Fruit fly (Drosophila melanogaster) whole organism, embryonic: ENCODE results near the gene Blm.

Experiments
- CG11456 ChIP-seq: fragments of 200-800 bp; sonication (Bioruptor generic); IDR thresholded peaks from 3 replicates; pipeline ENCODE4 v1.3.6; 2022; ENCODE audit warnings: missing biosample characterization, missing genetic modification characterization
- CG11504 ChIP-seq: fragments of 200-800 bp; sonication (Bioruptor generic); optimal IDR thresholded peaks from 3 replicates; lab custom pipeline; 2019; ENCODE audit warnings: missing biosample characterization, mild to moderate bottlenecking, missing genetic modification characterization, moderate library complexity
- CG12391 ChIP-seq: fragments of 200-800 bp; sonication (Bioruptor generic); optimal IDR thresholded peaks from 3 replicates; lab custom pipeline; 2018; ENCODE audit warnings: missing biosample characterization, mild to moderate bottlenecking, missing genetic modification characterization, moderate library complexity
- CG14667 ChIP-seq: fragments of 200-800 bp; sonication (Bioruptor generic); IDR thresholded peaks from 2 replicates; pipeline ENCODE4 v1.3.6; 2022; ENCODE audit warnings: missing biosample characterization, missing genetic modification characterization
- CG15696 ChIP-seq: fragments of 200-800 bp; sonication (Bioruptor generic); optimal IDR thresholded peaks from 2 replicates; lab custom pipeline; 2019; ENCODE audit warnings: missing biosample characterization, mild to moderate bottlenecking, missing genetic modification characterization, moderate library complexity
- CG1647 ChIP-seq: fragments of 200-800 bp; sonication (Bioruptor generic); optimal IDR thresholded peaks from 3 replicates; lab custom pipeline; 2016; ENCODE audit warnings: missing biosample characterization, missing genetic modification characterization
- CG2116 ChIP-seq: fragments of 200-800 bp; sonication (Bioruptor generic); optimal IDR thresholded peaks from 3 replicates; lab custom pipeline; 2018; ENCODE audit warnings: missing biosample characterization, mild to moderate bottlenecking, missing genetic modification characterization
- CG2875 ChIP-seq: fragments of 200-800 bp; sonication (Bioruptor generic); optimal IDR thresholded peaks from 2 replicates; lab custom pipeline; 2017; ENCODE audit warnings: missing biosample characterization, mild to moderate bottlenecking, missing genetic modification characterization, missing genetic modification reagents
- CG3163 ChIP-seq: fragments of 200-800 bp; sonication (Bioruptor generic); optimal IDR thresholded peaks from 3 replicates; lab custom pipeline; 2016; ENCODE audit warnings: missing biosample characterization, missing genetic modification characterization
- CG34224 ChIP-seq: fragments of 200-800 bp; sonication (Bioruptor generic); IDR thresholded peaks from 3 replicates; pipeline ENCODE4 v1.3.6; 2022; ENCODE audit warnings: missing biosample characterization, missing genetic modification characterization; ENCODE audit not compliant: partially characterized antibody
- CG4360 ChIP-seq: fragments of 200-800 bp; sonication (Bioruptor generic); IDR thresholded peaks from 2 replicates; pipeline ENCODE4 v1.3.6; 2022; ENCODE audit warnings: missing biosample characterization, missing genetic modification characterization
- CG6854 ChIP-seq: fragments of 200-800 bp; sonication (Bioruptor generic); optimal IDR thresholded peaks from 3 replicates; lab custom pipeline; 2017; ENCODE audit warnings: missing biosample characterization, mild to moderate bottlenecking, missing genetic modification characterization
- CG7372 ChIP-seq: fragments of 200-800 bp; sonication (Bioruptor generic); IDR thresholded peaks from 2 replicates; pipeline ENCODE4 v1.3.6; 2022; ENCODE audit warnings: missing biosample characterization, missing genetic modification characterization
- CG8924 ChIP-seq: fragments of 200-800 bp; optimal IDR thresholded peaks from 3 replicates; lab custom pipeline; 2019; ENCODE audit warnings: missing biosample characterization, mild to moderate bottlenecking, missing genetic modification characterization, moderate library complexity
- Chrac-16 ChIP-seq: fragments of 200-800 bp; sonication (Bioruptor generic); optimal IDR thresholded peaks from 3 replicates; lab custom pipeline; 2016; ENCODE audit warnings: missing biosample characterization, missing genetic modification characterization
- CoRest ChIP-seq: fragments of 200-800 bp; sonication (Bioruptor generic); optimal IDR thresholded peaks from 3 replicates; lab custom pipeline; 2018; ENCODE audit warnings: missing biosample characterization, mild to moderate bottlenecking, missing genetic modification characterization, moderate library complexity
- Dad ChIP-seq: fragments of 200-800 bp; sonication (Bioruptor generic); optimal IDR thresholded peaks from 3 replicates; lab custom pipeline; 2016; ENCODE audit warnings: missing biosample characterization, missing genetic modification characterization
- Dek ChIP-seq: fragments of 200-800 bp; sonication (Bioruptor generic); optimal IDR thresholded peaks from 3 replicates; lab custom pipeline; 2019; ENCODE audit warnings: missing biosample characterization, mild to moderate bottlenecking, missing genetic modification characterization, moderate library complexity
- Drgx ChIP-seq: fragments of 200-800 bp; sonication (Bioruptor generic); IDR thresholded peaks from 2 replicates; pipeline ENCODE4 v1.3.6; 2022; ENCODE audit warnings: missing biosample characterization, missing genetic modification characterization
- HHEX ChIP-seq: fragments of 200-800 bp; sonication (Bioruptor generic); optimal IDR thresholded peaks from 3 replicates; lab custom pipeline; 2017; ENCODE audit warnings: missing biosample characterization, mild to moderate bottlenecking, missing genetic modification characterization, missing genetic modification reagents
- Hmr ChIP-seq: fragments of 200-800 bp; sonication (Bioruptor generic); optimal IDR thresholded peaks from 3 replicates; lab custom pipeline; 2017; ENCODE audit warnings: mild to moderate bottlenecking, missing biosample characterization, missing genetic modification reagents, missing genetic modification characterization
- Hr51 ChIP-seq, 2 experiments: fragments of 200-800 bp; sonication (Bioruptor generic); optimal IDR thresholded peaks; 2 replicates in 1 of 2; 3 replicates in 1 of 2; lab custom pipeline; 2016 to 2018; ENCODE audit warnings: missing biosample characterization in 2 of 2, missing genetic modification characterization in 2 of 2, mild to moderate bottlenecking in 1 of 2, moderate library complexity in 1 of 2
- Lpt ChIP-seq: fragments of >200 bp; optimal IDR thresholded peaks from 2 replicates; lab custom pipeline; 2018; ENCODE audit warnings: missing biosample characterization, missing genetic modification characterization
- MTF-1 ChIP-seq: fragments of 200-800 bp; sonication (Bioruptor generic); optimal IDR thresholded peaks from 2 replicates; lab custom pipeline; 2018; ENCODE audit warnings: missing biosample characterization, mild to moderate bottlenecking, missing genetic modification characterization, borderline replicate concordance
- Med ChIP-seq: fragments of 200-800 bp; sonication (Bioruptor generic); peaks from one replicate; lab custom pipeline; 2016; ENCODE audit warnings: missing biosample characterization, missing genetic modification characterization, mild to moderate bottlenecking, inconsistent platforms, moderate library complexity
- Meics ChIP-seq: fragments of 200-800 bp; sonication (Bioruptor generic); optimal IDR thresholded peaks from 2 replicates; lab custom pipeline; 2017; ENCODE audit warnings: missing biosample characterization, mild to moderate bottlenecking, missing genetic modification characterization
- Nf-YB ChIP-seq: fragments of 200-800 bp; sonication (Bioruptor generic); optimal IDR thresholded peaks from 3 replicates; lab custom pipeline; 2019; ENCODE audit warnings: missing biosample characterization, mild to moderate bottlenecking, missing genetic modification characterization, moderate library complexity
- Oli ChIP-seq: fragments of 200-800 bp; sonication (Bioruptor generic); optimal IDR thresholded peaks from 2 replicates; lab custom pipeline; 2018; ENCODE audit warnings: missing biosample characterization, mild to moderate bottlenecking, missing genetic modification characterization, moderate library complexity
- Pdp1 ChIP-seq, 2 experiments: fragments of 200-800 bp; sonication (Bioruptor generic); optimal IDR thresholded peaks; 3 replicates each; lab custom pipeline; 2016; ENCODE audit warnings: missing biosample characterization in 2 of 2, missing genetic modification characterization in 2 of 2, mild to moderate bottlenecking in 1 of 2, moderate library complexity in 1 of 2
- Side ChIP-seq: fragments of 200-800 bp; sonication (Bioruptor generic); optimal IDR thresholded peaks from 2 replicates; lab custom pipeline; 2016; ENCODE audit warnings: missing biosample characterization, missing genetic modification characterization
- Sox102F ChIP-seq: fragments of 200-800 bp; sonication (Bioruptor generic); optimal IDR thresholded peaks from 2 replicates; lab custom pipeline; 2018; ENCODE audit warnings: missing biosample characterization, mild to moderate bottlenecking, missing genetic modification characterization, moderate library complexity
- Stat92E ChIP-seq, 3 experiments: fragments of >200 bp in 2 of 3; fragments of 200-800 bp in 1 of 3; sonication (Bioruptor generic) in 1 of 3; optimal IDR thresholded peaks; 2 replicates each; lab custom pipeline; 2017 to 2019; ENCODE audit warnings: missing biosample characterization in 3 of 3, missing genetic modification characterization in 3 of 3, mild to moderate bottlenecking in 1 of 3, moderate library complexity in 1 of 3
- ab ChIP-seq: fragments of 200-800 bp; sonication (Bioruptor generic); optimal IDR thresholded peaks from 2 replicates; lab custom pipeline; 2016; ENCODE audit warnings: missing biosample characterization, missing genetic modification characterization
- cad ChIP-seq: fragments of >200 bp; optimal IDR thresholded peaks from 2 replicates; lab custom pipeline; 2017; ENCODE audit warnings: missing biosample characterization, missing genetic modification characterization
- ewg ChIP-seq: fragments of 200-800 bp; sonication (Bioruptor generic); optimal IDR thresholded peaks from 3 replicates; lab custom pipeline; 2017; ENCODE audit warnings: mild to moderate bottlenecking, missing biosample characterization, missing genetic modification reagents, missing genetic modification characterization
- fd96Cb ChIP-seq: fragments of 200-800 bp; sonication (Bioruptor generic); optimal IDR thresholded peaks from 2 replicates; lab custom pipeline; 2018; ENCODE audit warnings: missing biosample characterization, mild to moderate bottlenecking, missing genetic modification characterization, moderate library complexity
- grau ChIP-seq: fragments of 200-800 bp; optimal IDR thresholded peaks from 3 replicates; lab custom pipeline; 2019; ENCODE audit warnings: missing biosample characterization, mild to moderate bottlenecking, missing genetic modification characterization, moderate library complexity
- gsb-n ChIP-seq: fragments of 200-800 bp; sonication (Bioruptor generic); optimal IDR thresholded peaks from 3 replicates; lab custom pipeline; 2018; ENCODE audit warnings: missing biosample characterization, mild to moderate bottlenecking, missing genetic modification characterization
- insv ChIP-seq, 2 experiments: fragments of 200-800 bp; sonication (Bioruptor generic); optimal IDR thresholded peaks; 3 replicates each; lab custom pipeline; 2016 to 2018; ENCODE audit warnings: missing biosample characterization in 2 of 2, missing genetic modification characterization in 2 of 2
- klu ChIP-seq: fragments of 200-800 bp; sonication (Bioruptor generic); IDR thresholded peaks from 2 replicates; pipeline ENCODE4 v1.3.6; 2022; ENCODE audit warnings: missing biosample characterization, missing genetic modification characterization
- lov ChIP-seq, 2 experiments: fragments of 200-800 bp in 1 of 2; fragments of >200 bp in 1 of 2; sonication (Bioruptor generic) in 1 of 2; IDR thresholded peaks in 1 of 2; optimal IDR thresholded peaks in 1 of 2; 2 replicates in 1 of 2; 3 replicates in 1 of 2; pipeline versions ENCODE4 v1.3.6 to Lab custom; 2017 to 2022; ENCODE audit warnings: missing biosample characterization in 1 of 2, missing genetic modification characterization in 1 of 2
- nerfin-2 ChIP-seq: fragments of 200-800 bp; sonication (Bioruptor generic); IDR thresholded peaks from 2 replicates; pipeline ENCODE4 v1.3.6; 2022; ENCODE audit warnings: missing biosample characterization, missing genetic modification characterization; ENCODE audit not compliant: partially characterized antibody
- phol ChIP-seq: fragments of 200-800 bp; sonication (Bioruptor generic); optimal IDR thresholded peaks from 3 replicates; lab custom pipeline; 2018; ENCODE audit warnings: missing biosample characterization, mild to moderate bottlenecking, missing genetic modification characterization, moderate library complexity
- row ChIP-seq: fragments of 200-800 bp; sonication (Bioruptor generic); IDR thresholded peaks from 3 replicates; pipeline ENCODE4 v1.3.6; 2022; ENCODE audit warnings: missing biosample characterization, missing genetic modification characterization
- so ChIP-seq: fragments of 200-800 bp; sonication (Bioruptor generic); IDR thresholded peaks from 3 replicates; pipeline ENCODE4 v1.3.6; 2022; ENCODE audit warnings: missing biosample characterization, missing genetic modification characterization
- sr ChIP-seq: fragments of 200-800 bp; sonication (Bioruptor generic); IDR thresholded peaks from 3 replicates; pipeline ENCODE4 v1.3.6; 2022; ENCODE audit warnings: missing biosample characterization, missing genetic modification characterization
- zen ChIP-seq: fragments of 200-800 bp; sonication (Bioruptor generic); optimal IDR thresholded peaks from 3 replicates; lab custom pipeline; 2018; ENCODE audit warnings: missing biosample characterization, mild to moderate bottlenecking, missing genetic modification characterization, moderate library complexity

Blm gene

DNA sequence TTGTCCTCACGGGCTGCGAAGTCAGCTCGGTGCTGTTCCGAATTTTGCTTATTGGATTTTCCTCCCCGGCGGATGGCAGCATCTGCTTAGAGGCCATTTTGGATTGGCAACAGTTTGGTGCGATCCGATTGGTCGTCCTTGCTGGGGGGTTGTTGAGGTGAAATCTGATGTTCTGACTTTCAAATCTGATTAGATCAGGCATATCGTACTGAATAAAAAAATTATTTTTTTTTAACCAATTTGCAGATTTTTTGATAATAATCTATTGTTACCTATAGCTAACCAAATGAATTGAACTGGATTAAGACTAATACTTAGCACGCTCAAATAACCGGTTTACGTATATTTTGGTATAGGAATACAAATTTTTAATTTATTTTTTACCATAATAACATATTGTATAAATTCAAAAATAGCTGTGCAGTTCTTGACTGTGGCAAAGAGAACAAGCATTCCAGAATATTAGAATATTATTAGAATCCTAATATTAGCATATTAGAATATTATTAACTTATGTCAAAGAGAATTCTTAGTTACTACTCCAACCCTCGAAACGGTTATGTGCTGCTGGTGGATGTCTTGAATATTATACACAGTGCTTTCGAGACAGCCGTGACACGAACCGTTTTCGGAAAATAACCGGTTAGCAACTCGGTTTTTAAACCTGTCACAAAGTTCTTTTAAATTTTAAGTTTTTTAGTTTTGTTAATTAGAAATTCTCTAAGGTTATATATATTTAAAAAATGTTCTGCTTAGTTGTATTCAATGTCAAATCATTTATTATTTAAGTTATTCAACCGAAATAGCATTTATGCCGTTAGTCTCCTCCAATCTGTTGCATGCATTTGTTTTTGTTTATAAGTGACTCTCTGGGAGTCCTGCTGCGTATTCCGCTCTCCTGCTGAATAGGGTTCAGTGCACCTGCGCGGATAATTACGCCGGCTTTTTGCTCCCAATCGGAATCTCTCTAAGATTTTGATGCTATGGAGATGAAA lies 47.0 kb downstream of the Blm start, which contains the start of gene Fer3 (continued):
- TF ChIP-seq Side (GFP tag; lab: Kevin White, UChicago) (no peak), Oli (tag; lab: Kevin White, UChicago) (no peak), Meics (GFP tag; lab: Kevin White, UChicago) (peak; percentile 0), Hmr (GFP tag; lab: Kevin White, UChicago) (peak; percentile 28), CG15696 (tag; lab: Kevin White, UChicago) (no peak), Pdp1 (GFP tag; optimal IDR thresholded peaks at IDR 0.05; lab: Kevin White, UChicago) (no peak), CG8924 (tag; lab: Kevin White, UChicago) (peak; percentile 12), CG6854 (no peak), Med (GFP tag; lab: Kevin White, UChicago) (peak; percentile 1), nerfin-2 (GFP tag; lab: Robert Waterston, UW) (no peak), zen (no peak), ewg (GFP tag; lab: Kevin White, UChicago) (peak; percentile 40), ab (GFP tag; lab: Kevin White, UChicago) (no peak), MTF-1 (GFP tag; lab: Kevin White, UChicago) (no peak), row (GFP tag; lab: Robert Waterston, UW) (peak; percentile 22; the same call in 1 of the 3 replicates), gsb-n (tag; lab: Kevin White, UChicago) (no peak), insv (GFP tag; optimal IDR thresholded peaks at IDR 0.05; lab: Kevin White, UChicago) (peak; percentile 71 to 96), Nf-YB (GFP tag; lab: Kevin White, UChicago) (peak; percentile 92), Stat92E (GFP tag; optimal IDR thresholded peaks at IDR 0.05; lab: Kevin White, UChicago) (no peak), CG2116 (no peak), CG3163 (GFP tag; lab: Kevin White, UChicago) (peak; percentile 90), CG11456 (GFP tag; lab: Robert Waterston, UW) (no peak), Dad (GFP tag; lab: Kevin White, UChicago) (no peak), Chrac-16 (GFP tag; lab: Kevin White, UChicago) (no peak), CG14667 (GFP tag; lab: Robert Waterston, UW) (no peak), Hr51 (GFP tag; optimal IDR thresholded peaks at IDR 0.05; lab: Kevin White, UChicago) (peak in 1 of 2 experiments; percentile 30), fd96Cb (tag; lab: Kevin White, UChicago) (no peak), CoRest (tag; lab: Kevin White, UChicago) (peak; percentile 5), CG11504 (tag; lab: Kevin White, UChicago) (peak; percentile 31), CG34224 (no peak), CG12391 (tag; lab: Kevin White, UChicago) (peak; percentile 39), HHEX (GFP tag; lab: Kevin White, UChicago) (no peak), grau (tag; lab: Kevin White, UChicago) (no peak), klu (GFP tag; lab: Robert Waterston, UW) (no peak), sr (GFP tag; lab: Robert Waterston, UW) (no peak), Dek (peak; percentile 13), phol (tag; lab: Kevin White, UChicago) (peak; percentile 25), Drgx (GFP tag; lab: Robert Waterston, UW) (no peak), CG4360 (GFP tag; lab: Robert Waterston, UW) (no peak), CG2875 (no peak), lov (optimal IDR thresholded peaks at IDR 0.05; lab: Kevin White, UChicago) (no peak), lov (GFP tag; IDR thresholded peaks at IDR 0.05; lab: Robert Waterston, UW) (no peak), so (GFP tag; lab: Robert Waterston, UW) (no peak), CG7372 (no peak), cad (no peak), CG1647 (GFP tag; lab: Kevin White, UChicago) (no peak), Sox102F (GFP tag; lab: Kevin White, UChicago) (peak; percentile 15), Lpt (no peak)
